Fruit fly (Drosophila melanogaster): ENCODE data around the gene Rrp1.

The Rrp1 gene

DNA sequence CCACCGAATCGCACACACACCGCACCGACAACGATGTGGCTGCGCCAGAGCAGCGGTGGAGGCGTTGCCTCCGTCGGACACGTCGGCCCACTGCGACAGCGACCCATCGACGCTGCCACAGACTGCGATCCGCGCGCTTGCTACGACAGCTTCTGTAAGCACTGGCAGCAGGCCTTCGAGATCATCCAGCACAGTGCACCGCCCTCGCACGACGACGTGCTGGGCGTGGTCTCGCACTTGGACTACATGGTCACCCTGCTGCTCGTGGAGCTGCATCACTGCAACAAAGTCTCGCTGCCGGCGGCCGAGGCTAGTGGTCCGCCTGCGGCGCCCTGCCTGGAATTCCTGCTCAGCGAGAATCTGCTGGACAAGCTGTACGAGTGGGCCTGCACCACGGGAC is 21.4 kb upstream of the Rrp1 start:
- TF ChIP-seq CG32006 (GFP tag; optimal IDR thresholded peaks at IDR 0.05) = no peak
- no peak for TF ChIP-seq Sox14 (GFP tag; optimal IDR thresholded peaks at IDR 0.05)
- TF ChIP-seq CG16779 (tag; optimal IDR thresholded peaks at IDR 0.05) = no peak
- TF ChIP-seq Eip93F (GFP tag; optimal IDR thresholded peaks at IDR 0.05) = no peak
- TF ChIP-seq OdsH (GFP tag; optimal IDR thresholded peaks at IDR 0.05) = no peak
- TF ChIP-seq cyc (GFP tag; optimal IDR thresholded peaks at IDR 0.05) = no peak
- TF ChIP-seq CG15336 (GFP tag; IDR thresholded peaks at IDR 0.05) = no peak
- TF ChIP-seq Ets96B (tag; optimal IDR thresholded peaks at IDR 0.05) = no peak
- TF ChIP-seq CG6854 (GFP tag; optimal IDR thresholded peaks at IDR 0.05) = no peak
- TF ChIP-seq vri (GFP tag; optimal IDR thresholded peaks at IDR 0.05) = no peak
- no peak for TF ChIP-seq achi (GFP tag; optimal IDR thresholded peaks at IDR 0.05)
- no peak for TF ChIP-seq topi (GFP tag; optimal IDR thresholded peaks at IDR 0.05)
- TF ChIP-seq eg (GFP tag; IDR thresholded peaks at IDR 0.05) = no peak
- no peak for TF ChIP-seq Sox15 (GFP tag; optimal IDR thresholded peaks at IDR 0.05)
- no peak for TF ChIP-seq CG8319 (GFP tag; optimal IDR thresholded peaks at IDR 0.05)
- no peak for TF ChIP-seq Smox (GFP tag; optimal IDR thresholded peaks at IDR 0.05)
- TF ChIP-seq Eip78C (GFP tag) = no peak
- no peak for TF ChIP-seq CG1621 (tag; optimal IDR thresholded peaks at IDR 0.05)

DNA sequence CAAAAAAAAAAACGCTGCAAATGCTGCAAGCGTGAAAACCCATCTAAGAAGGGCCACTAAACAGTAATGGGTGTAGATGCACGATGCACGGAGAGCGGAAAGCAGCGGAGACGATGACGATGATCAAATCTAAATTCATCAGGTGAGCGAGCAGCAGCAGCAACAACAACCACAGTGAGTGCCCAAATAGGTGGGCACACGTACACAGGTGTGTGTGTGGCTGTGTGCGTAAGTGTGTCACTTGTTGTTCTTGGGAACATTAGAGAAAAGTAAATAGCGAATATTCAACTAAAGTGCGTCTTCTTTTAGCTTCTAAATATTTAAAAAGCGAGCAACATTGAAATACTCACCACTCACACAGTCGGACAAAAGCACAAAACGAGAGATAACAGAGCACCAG is 20.9 kb upstream of the Rrp1 start:
- TF ChIP-seq CG34406 (GFP tag; optimal IDR thresholded peaks at IDR 0.05) (no peak), CG7368 (GFP tag; optimal IDR thresholded peaks at IDR 0.05) (no peak), fkh (GFP tag; optimal IDR thresholded peaks at IDR 0.05) (peak; percentile 60), CG6163 (GFP tag; IDR thresholded peaks at IDR 0.05) (no peak)

DNA sequence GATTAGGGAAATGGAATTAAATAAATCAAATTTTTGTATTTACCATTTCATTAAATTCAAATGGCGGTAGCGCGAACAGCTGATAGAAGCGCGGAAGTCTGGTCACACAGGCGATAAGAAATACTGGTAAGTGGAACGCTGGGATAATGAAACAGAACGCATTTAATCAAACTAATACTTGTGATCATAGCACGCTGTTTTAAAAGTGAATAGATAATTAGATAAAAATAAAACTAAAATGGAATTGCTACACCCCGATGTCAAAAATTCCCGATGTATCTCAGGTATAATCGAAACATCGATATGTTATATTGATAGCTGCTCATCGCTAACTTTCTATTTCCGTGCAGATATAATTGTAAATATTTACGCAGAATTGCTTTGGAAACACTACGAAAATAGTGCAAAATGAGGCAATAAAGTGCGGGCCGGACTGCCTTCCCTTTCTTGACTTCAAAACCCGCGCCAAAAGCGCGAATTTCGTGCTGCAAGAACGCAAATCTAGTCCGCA is 20.4 kb upstream of the Rrp1 start, which contains the start of the genes okr and CG3558:
okr (minus strand) TSS at position 96 of the 511 bp plus-strand sequence.
CG3558 (plus strand) TSS at position 207 of the 511 bp plus-strand sequence.
- no peak for TF ChIP-seq Lpt (GFP tag; optimal IDR thresholded peaks at IDR 0.05)
- TF ChIP-seq vri (GFP tag; optimal IDR thresholded peaks at IDR 0.05) = no peak
- TF ChIP-seq CG3919 (GFP tag; optimal IDR thresholded peaks at IDR 0.05) = no peak
- TF ChIP-seq ss (GFP tag; optimal IDR thresholded peaks at IDR 0.05) = no peak
- TF ChIP-seq cyc (GFP tag; optimal IDR thresholded peaks at IDR 0.05) = no peak
- no peak for TF ChIP-seq CG1621 (tag; optimal IDR thresholded peaks at IDR 0.05)
- TF ChIP-seq Eip78C (GFP tag) = peak; percentile 75
- peak; percentile 71 for TF ChIP-seq fkh (GFP tag; optimal IDR thresholded peaks at IDR 0.05)
- no peak for TF ChIP-seq CG15336 (GFP tag; IDR thresholded peaks at IDR 0.05)
- TF ChIP-seq Gug (GFP tag; IDR thresholded peaks at IDR 0.05) = no peak
- TF ChIP-seq CG11902 (GFP tag; optimal IDR thresholded peaks at IDR 0.05) = no peak
- TF ChIP-seq Hr38 (GFP tag; optimal IDR thresholded peaks at IDR 0.05) = no peak
- no peak for TF ChIP-seq Hr39 (GFP tag; optimal IDR thresholded peaks at IDR 0.05)
- TF ChIP-seq lz (GFP tag; optimal IDR thresholded peaks at IDR 0.05) = peak; percentile 13
- TF ChIP-seq fd59A (GFP tag; optimal IDR thresholded peaks at IDR 0.05) = no peak
- peak; percentile 32 for TF ChIP-seq esn (GFP tag; optimal IDR thresholded peaks at IDR 0.05)
- TF ChIP-seq salr (GFP tag; optimal IDR thresholded peaks at IDR 0.05) = no peak
- TF ChIP-seq CG31627 (GFP tag; optimal IDR thresholded peaks at IDR 0.05) = no peak
- TF ChIP-seq Blimp-1 (GFP tag; optimal IDR thresholded peaks at IDR 0.05) = peak; percentile 79
- no peak for TF ChIP-seq Eip93F (GFP tag; optimal IDR thresholded peaks at IDR 0.05)
- TF ChIP-seq CG4318 (GFP tag; optimal IDR thresholded peaks at IDR 0.05) = no peak
- no peak for TF ChIP-seq spab (GFP tag; optimal IDR thresholded peaks at IDR 0.05)

All from whole organism, prepupa.